Worm (Caenorhabditis elegans): ENCODE data around the gene F22B3.10.

Gene F22B3.10

DNA sequence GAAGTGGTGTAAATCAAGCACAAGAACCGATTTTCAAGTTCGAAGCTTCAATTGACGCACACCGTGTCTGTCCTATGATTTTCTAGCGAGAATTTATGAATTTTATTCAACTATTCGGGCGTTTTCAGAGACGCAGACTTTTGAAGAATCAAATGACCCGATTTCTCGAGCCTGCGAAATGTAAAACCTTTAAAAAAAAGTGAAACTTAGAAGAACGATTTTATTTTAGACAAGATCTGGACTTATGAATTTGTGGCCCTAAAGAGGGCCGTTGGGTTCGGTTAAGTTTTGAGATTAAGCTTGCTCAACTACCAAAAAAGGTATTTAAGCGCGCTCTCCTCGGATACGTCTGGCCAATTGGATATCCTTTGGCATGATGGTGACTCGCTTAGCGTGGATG is 8.7 kb downstream of the F22B3.10 start:
- TF ChIP-seq dmd-8 (GFP tag; IDR thresholded peaks at IDR 0.05) (0 out of 2 replicates have a peak, but pooled peaks have one; percentile 7), arid-1 (GFP tag; conservative IDR thresholded peaks at IDR 0.05) (0 out of 2 replicates have a peak, but pooled peaks have one; percentile 17), lin-38 (GFP tag; IDR thresholded peaks at IDR 0.05) (peak; percentile 33; the same call in 1 of the 2 replicates), snpc-1.2 (GFP tag; IDR thresholded peaks at IDR 0.05) (peak; percentile 50; the same call in 1 of the 2 replicates)

DNA sequence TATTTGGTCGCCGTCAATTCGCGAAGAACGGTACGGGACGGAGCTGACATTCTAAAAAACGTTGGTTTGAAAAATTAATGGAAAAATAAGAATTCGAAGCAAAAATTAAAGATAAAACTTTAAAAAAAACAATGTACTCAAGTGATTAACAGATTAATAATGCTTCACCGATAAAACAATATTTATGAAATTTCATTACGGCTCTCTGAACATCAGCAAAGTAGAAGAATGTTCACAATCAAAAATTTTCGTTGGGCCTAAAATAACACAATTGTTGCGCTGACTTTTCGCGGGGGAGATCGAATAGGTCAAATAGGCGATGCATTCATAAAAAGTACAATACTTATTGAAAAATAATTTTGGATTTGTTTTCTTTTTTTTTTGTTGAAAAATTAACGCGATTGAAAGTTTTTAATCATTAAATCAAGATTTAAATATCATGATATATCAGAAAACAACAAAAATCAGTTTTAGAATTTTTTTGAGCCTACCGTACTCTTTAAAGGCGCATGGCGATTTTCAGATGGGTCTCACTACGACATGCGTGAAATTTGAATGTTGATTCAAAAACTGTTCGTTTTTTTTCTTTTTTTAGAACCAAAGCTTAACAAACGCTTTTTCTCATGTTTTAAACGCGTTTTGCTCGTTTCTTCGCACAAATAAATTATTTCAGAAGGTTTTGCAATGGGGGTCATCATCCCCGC is 11.4 kb downstream of the F22B3.10 start, which contains the start of the genes memi-3 and cyp-31A2:
Gene memi-3 (minus strand): TSS at position 51 of the 704 bp plus-strand sequence.
Gene cyp-31A2 (plus strand): TSS at position 674 of the 704 bp plus-strand sequence.
- peak in 1 of 2 experiments; percentile 34 for TF ChIP-seq unc-62 (GFP tag; optimal IDR thresholded peaks at IDR 0.05 in 1 of 2)
- TF ChIP-seq unc-62 (tag; optimal IDR thresholded peaks at IDR 0.05) = no peak
- TF ChIP-seq unc-130 (GFP tag; optimal IDR thresholded peaks at IDR 0.05) = peak; percentile 11
- no peak for TF ChIP-seq Y105C5A.15 (GFP tag; IDR thresholded peaks at IDR 0.05)

DNA sequence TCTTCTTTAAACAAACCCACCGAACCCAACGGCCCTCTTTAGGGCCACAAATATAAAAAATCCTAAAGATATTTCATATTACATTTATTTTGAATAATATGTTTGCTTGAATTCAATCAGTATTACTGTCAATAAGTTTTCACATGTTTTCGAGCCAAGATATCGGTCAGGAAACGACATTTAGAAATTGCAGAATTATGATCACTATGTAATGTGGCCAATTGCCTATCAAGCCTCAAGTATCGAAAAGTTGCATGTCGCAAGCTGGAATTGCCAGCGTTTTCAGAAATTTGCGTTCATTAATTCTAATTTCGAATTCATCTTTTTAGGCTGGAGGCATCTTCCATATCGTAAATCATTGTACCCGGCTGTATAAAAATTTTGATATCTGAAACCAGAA is 13.3 kb downstream of the F22B3.10 start:
- 0 out of 2 replicates have a peak, but pooled peaks have one; percentile 17 for TF ChIP-seq lim-7 (GFP tag; IDR thresholded peaks at IDR 0.05)
- TF ChIP-seq F49E8.2 (tag; optimal IDR thresholded peaks at IDR 0.05; ENCODE audit: borderline replicate concordance) = peak; percentile 69
- TF ChIP-seq D1046.2 (GFP tag; IDR thresholded peaks at IDR 0.05) = 0 out of 2 replicates have a peak, but pooled peaks have one; percentile 22
- peak; percentile 58 for TF ChIP-seq lin-38 (GFP tag; IDR thresholded peaks at IDR 0.05)
- peak; percentile 52; the same call in 1 of the 2 replicates for TF ChIP-seq dmd-8 (GFP tag; IDR thresholded peaks at IDR 0.05)
- peak; percentile 68 for TF ChIP-seq daf-19 (GFP tag; conservative IDR thresholded peaks at IDR 0.05)
- TF ChIP-seq dve-1 (tag; optimal IDR thresholded peaks at IDR 0.05; ENCODE audit: insufficient read depth) = no peak
- TF ChIP-seq pha-4 (GFP tag; IDR thresholded peaks at IDR 0.05) = 0 out of 2 replicates have a peak, but pooled peaks have one; percentile 26
- no peak for TF ChIP-seq pha-4 (tag; optimal IDR thresholded peaks at IDR 0.05)
- TF ChIP-seq vab-7 (GFP tag; IDR thresholded peaks at IDR 0.05) = 0 out of 2 replicates have a peak, but pooled peaks have one; percentile 25
- no peak for TF ChIP-seq nhr-28 (tag; optimal IDR thresholded peaks at IDR 0.05)

DNA sequence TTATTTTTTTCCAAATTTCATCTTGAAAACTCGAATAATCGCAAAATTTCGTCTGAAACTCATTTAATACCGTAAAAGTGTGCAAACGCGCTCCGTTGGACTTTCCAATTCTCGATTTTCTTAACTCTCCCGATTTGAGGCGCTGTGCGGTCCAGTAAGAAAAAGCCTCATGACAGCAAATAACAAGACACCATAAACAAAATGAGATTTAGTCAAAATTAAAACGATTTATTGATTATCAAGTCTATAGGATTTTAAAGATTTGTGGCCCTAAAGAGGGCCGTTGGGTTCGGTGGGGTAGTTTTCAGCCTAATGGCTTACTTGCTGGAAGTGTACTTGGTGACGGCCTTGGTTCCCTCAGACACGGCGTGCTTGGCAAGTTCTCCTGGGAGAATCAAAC is 14.7 kb downstream of the F22B3.10 start:
- peak; percentile 68 for TF ChIP-seq snpc-1.2 (GFP tag; IDR thresholded peaks at IDR 0.05)
- TF ChIP-seq dmd-8 (GFP tag; IDR thresholded peaks at IDR 0.05) = peak; percentile 68; the same call in 1 of the 2 replicates
- 0 out of 2 replicates have a peak, but pooled peaks have one; percentile 22 for TF ChIP-seq F26F4.8 (GFP tag; conservative IDR thresholded peaks at IDR 0.05)
- peak; percentile 85 for TF ChIP-seq lin-38 (GFP tag; IDR thresholded peaks at IDR 0.05)
- TF ChIP-seq mdt-29 (GFP tag; IDR thresholded peaks at IDR 0.05) = peak; percentile 41; the same call in 1 of the 2 replicates
- peak; percentile 39; the same call in 1 of the 2 replicates for TF ChIP-seq Y105C5A.15 (GFP tag; IDR thresholded peaks at IDR 0.05)
- TF ChIP-seq Y48G9A.11 (GFP tag; IDR thresholded peaks at IDR 0.05) = peak; percentile 55; the same call in 1 of the 2 replicates
- TF ChIP-seq arid-1 (GFP tag; conservative IDR thresholded peaks at IDR 0.05) = 0 out of 2 replicates have a peak, but pooled peaks have one; percentile 9
- 0 out of 2 replicates have a peak, but pooled peaks have one; percentile 9 for TF ChIP-seq vab-7 (GFP tag; IDR thresholded peaks at IDR 0.05)

DNA sequence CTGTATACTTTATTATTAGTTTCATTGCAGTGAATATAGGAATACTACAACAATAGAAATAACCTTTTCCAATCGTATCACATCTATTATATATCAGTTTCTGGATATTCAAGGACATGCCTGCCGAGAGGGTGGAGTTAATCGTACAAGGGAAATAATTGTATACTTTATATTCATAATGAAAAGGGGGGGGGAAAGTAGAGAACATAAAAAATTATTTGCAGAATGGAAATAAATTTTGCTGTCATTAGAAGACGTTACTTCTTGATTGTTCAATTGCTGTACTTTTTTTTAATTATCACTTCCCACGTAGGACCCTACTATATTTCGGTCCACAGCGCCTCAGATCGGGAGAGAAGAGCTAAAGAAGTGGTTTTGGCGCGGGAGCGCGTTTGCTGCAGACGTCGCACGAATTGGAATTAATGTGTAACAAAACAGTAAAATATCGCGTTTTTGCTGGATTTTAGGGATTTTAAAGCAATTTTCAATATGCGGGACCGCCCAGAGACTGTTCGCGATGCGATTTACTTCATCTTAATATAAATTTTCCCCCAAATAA is 16.5 kb downstream of the F22B3.10 start, which contains the start of gene dsl-6:
Gene dsl-6 (minus strand): TSS at position 51 of the 559 bp plus-strand sequence.
- TF ChIP-seq hmg-1.1 (GFP tag; IDR thresholded peaks at IDR 0.05) (0 out of 2 replicates have a peak, but pooled peaks have one; percentile 19), lin-38 (GFP tag; IDR thresholded peaks at IDR 0.05) (peak; percentile 64)

DNA sequence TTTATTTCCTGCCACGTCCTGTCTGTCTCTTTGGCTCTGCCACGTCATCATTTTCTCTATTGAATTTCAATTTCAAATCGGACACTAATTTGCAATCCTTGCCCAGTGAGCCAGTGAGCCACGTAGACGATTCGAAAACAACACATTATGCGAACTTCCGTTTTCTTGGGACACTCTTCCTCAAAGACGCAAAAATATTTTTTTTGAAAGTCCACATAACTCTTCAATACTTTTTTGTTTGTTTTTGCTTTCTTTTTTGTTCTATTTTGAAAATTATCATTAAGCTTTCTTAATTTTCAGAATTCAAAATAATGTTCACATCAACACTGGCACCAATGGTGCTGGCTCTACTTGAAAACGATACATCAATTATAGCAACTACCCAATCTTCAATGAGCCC is 20.6 kb downstream of the F22B3.10 start, which contains the start of gene tag-89:
Gene tag-89 (plus strand): TSS at position 301 of the 400 bp plus-strand sequence.
- TF ChIP-seq daf-8 (GFP tag; IDR thresholded peaks at IDR 0.05) (no peak), tag-97 (GFP tag; IDR thresholded peaks at IDR 0.05) (no peak), ztf-11 (tag; optimal IDR thresholded peaks at IDR 0.05) (no peak), zfp-2 (tag; optimal IDR thresholded peaks at IDR 0.05) (no peak), lsy-2 (tag; optimal IDR thresholded peaks at IDR 0.05) (no peak), spr-3 (GFP tag; optimal IDR thresholded peaks at IDR 0.05) (no peak), dmd-9 (GFP tag; IDR thresholded peaks at IDR 0.05) (no peak), nhr-41 (GFP tag; IDR thresholded peaks at IDR 0.05) (no peak), jun-1 (tag; optimal IDR thresholded peaks at IDR 0.05) (no peak), duxl-1 (tag; optimal IDR thresholded peaks at IDR 0.05; ENCODE audit: poor library complexity) (no peak), ztf-7 (tag; optimal IDR thresholded peaks at IDR 0.05) (no peak), skn-1 (tag; optimal IDR thresholded peaks at IDR 0.05) (no peak)

Data from whole organism, L4 larva.